Worm (Caenorhabditis elegans): Measurements from ENCODE around the gene grl-14.
A peak's percentile ranks its signal among the peaks of the same experiment; 100 is the strongest.

The grl-14 gene

DNA sequence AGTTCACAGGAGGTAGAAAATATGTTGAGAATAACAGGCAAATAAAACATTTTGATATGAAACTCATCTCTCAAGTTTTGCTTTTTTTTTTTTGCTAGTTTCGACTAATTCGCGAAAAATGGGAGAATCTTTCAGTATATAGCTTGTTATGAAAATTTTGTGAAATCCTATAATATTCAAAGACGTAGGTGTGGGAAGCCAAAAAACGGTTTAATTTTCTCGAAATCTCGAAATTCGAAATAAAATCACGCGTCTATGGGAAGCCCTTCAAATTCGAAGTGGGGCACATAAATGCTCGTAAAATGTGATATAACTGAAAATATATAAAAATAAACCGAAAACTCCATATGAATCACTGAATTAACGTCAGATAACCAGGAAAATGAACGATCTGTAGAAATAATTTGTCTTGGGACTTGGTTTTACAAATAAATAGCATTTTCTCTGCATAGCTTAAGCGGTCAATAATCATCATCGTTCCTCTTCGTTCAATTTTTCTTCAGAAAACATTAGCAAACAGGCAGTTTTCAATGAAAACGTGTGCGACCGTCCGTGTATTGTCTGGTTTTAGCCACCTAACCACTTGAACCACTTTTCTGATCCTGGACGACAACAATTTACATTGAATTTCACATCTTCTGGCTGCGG, at the start of gene grl-14, which contains the start of gene gcy-22:
Gene grl-14 (plus strand): TSS at position 598 of the 648 bp plus-strand sequence.
Gene gcy-22 (minus strand): TSS at position 101 of the 648 bp plus-strand sequence.
- TF ChIP-seq alr-1 (tag; optimal IDR thresholded peaks at IDR 0.05; ENCODE audit: borderline replicate concordance) (no peak), lin-35 (GFP tag; optimal IDR thresholded peaks at IDR 0.05) (no peak), egl-27 (tag; optimal IDR thresholded peaks at IDR 0.05) (no peak), ama-1 (optimal IDR thresholded peaks at IDR 0.05) (no peak), vab-15 (tag; optimal IDR thresholded peaks at IDR 0.05) (no peak), fkh-8 (tag; optimal IDR thresholded peaks at IDR 0.05) (no peak), ceh-88 (GFP tag; IDR thresholded peaks at IDR 0.05) (no peak), rnt-1 (tag; optimal IDR thresholded peaks at IDR 0.05) (no peak), mab-9 (GFP tag; IDR thresholded peaks at IDR 0.05) (no peak)

DNA sequence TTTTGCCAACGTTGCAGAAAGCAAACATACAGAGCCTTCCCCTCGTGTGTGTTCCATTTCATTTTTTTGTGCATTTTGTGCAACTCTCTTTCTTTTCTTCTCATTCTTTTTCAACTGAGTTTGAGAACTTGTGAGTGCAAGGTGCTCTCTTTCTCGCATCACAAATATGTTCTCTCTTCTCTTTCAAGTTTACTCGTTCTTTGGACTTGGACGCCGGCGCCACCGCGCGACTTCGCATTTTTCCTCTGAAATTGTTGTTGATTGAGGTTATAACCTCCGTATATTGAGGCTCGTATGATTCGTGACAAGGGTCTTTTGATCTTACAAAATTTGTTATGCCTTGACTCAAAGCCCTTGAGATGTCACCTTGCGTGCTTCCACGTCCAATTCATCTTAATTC, 48.6 kb upstream of the grl-14 start:
- TF ChIP-seq hpl-2 (GFP tag; optimal IDR thresholded peaks at IDR 0.05) (no peak), mep-1 (tag; optimal IDR thresholded peaks at IDR 0.05) (peak; percentile 67), mab-9 (GFP tag; IDR thresholded peaks at IDR 0.05) (no peak), lir-3 (tag; optimal IDR thresholded peaks at IDR 0.05; ENCODE audit: poor library complexity) (peak; percentile 8), C16A3.4 (tag; optimal IDR thresholded peaks at IDR 0.05) (peak; percentile 21), nhr-20 (tag; optimal IDR thresholded peaks at IDR 0.05) (peak; percentile 88), unc-62 (GFP tag; optimal IDR thresholded peaks at IDR 0.05) (no peak), unc-30 (tag; optimal IDR thresholded peaks at IDR 0.05) (no peak), lin-13 (GFP tag; optimal IDR thresholded peaks at IDR 0.05) (peak; percentile 70), xbp-1 (tag; optimal IDR thresholded peaks at IDR 0.05) (peak; percentile 43), zip-4 (GFP tag; optimal IDR thresholded peaks at IDR 0.05) (no peak), aha-1 (tag; optimal IDR thresholded peaks at IDR 0.05) (no peak), pag-3 (tag; optimal IDR thresholded peaks at IDR 0.05; ENCODE audit: borderline replicate concordance, insufficient read depth) (no peak), nhr-19 (GFP tag; conservative IDR thresholded peaks at IDR 0.05) (peak; percentile 97), ets-5 (GFP tag; IDR thresholded peaks at IDR 0.05) (no peak), fos-1 (tag; optimal IDR thresholded peaks at IDR 0.05) (no peak), nhr-71 (tag; optimal IDR thresholded peaks at IDR 0.05) (peak; percentile 89), ces-1 (GFP tag; optimal IDR thresholded peaks at IDR 0.05) (no peak), nhr-12 (tag; optimal IDR thresholded peaks at IDR 0.05) (no peak), sptf-1 (tag; optimal IDR thresholded peaks at IDR 0.05) (no peak), swsn-7 (tag; optimal IDR thresholded peaks at IDR 0.05) (peak; percentile 74), hlh-4 (tag; optimal IDR thresholded peaks at IDR 0.05) (no peak), mef-2 (tag; optimal IDR thresholded peaks at IDR 0.05) (peak; percentile 32), nhr-47 (tag; optimal IDR thresholded peaks at IDR 0.05) (peak; percentile 70), tbx-2 (tag; optimal IDR thresholded peaks at IDR 0.05) (peak; percentile 69), ama-1 (optimal IDR thresholded peaks at IDR 0.05) (peak; percentile 46), snpc-4 (tag; optimal IDR thresholded peaks at IDR 0.05) (no peak), pqm-1 (tag; optimal IDR thresholded peaks at IDR 0.05) (no peak), nhr-76 (tag; optimal IDR thresholded peaks at IDR 0.05) (no peak), F16B12.6 (tag; optimal IDR thresholded peaks at IDR 0.05) (no peak), snu-23 (GFP tag; optimal IDR thresholded peaks at IDR 0.05) (peak; percentile 80), efl-3 (GFP tag; optimal IDR thresholded peaks at IDR 0.05) (no peak), fkh-10 (GFP tag; optimal IDR thresholded peaks at IDR 0.05) (peak; percentile 52), vab-15 (tag; optimal IDR thresholded peaks at IDR 0.05) (no peak), ceh-90 (tag; optimal IDR thresholded peaks at IDR 0.05) (no peak), unc-86 (tag; optimal IDR thresholded peaks at IDR 0.05) (no peak), unc-130 (tag; optimal IDR thresholded peaks at IDR 0.05) (peak; percentile 19), efl-1 (optimal IDR thresholded peaks at IDR 0.05) (peak; percentile 37), efl-1 (GFP tag; optimal IDR thresholded peaks at IDR 0.05 in 1 of 2) (peak in 1 of 2 experiments; percentile 72), nhr-90 (tag; optimal IDR thresholded peaks at IDR 0.05; ENCODE audit: poor library complexity) (peak; percentile 35), unc-98 (GFP tag; IDR thresholded peaks at IDR 0.05) (no peak), skn-1 (tag; optimal IDR thresholded peaks at IDR 0.05) (peak; percentile 54), lin-35 (GFP tag; optimal IDR thresholded peaks at IDR 0.05) (peak; percentile 64 to 73), ztf-11 (tag; optimal IDR thresholded peaks at IDR 0.05) (no peak), lsy-2 (tag; optimal IDR thresholded peaks at IDR 0.05) (peak; percentile 40 to 60)

All from whole organism, L1 larva.